Worm (Caenorhabditis elegans) whole organism, early embryonic: ENCODE data around the gene chil-22.
A peak's percentile ranks its signal among the peaks of the same experiment; 100 is the strongest.

Experiments used
- B0310.2 ChIP-seq: sonication (generic microtip); optimal IDR thresholded peaks from 2 replicates; lab custom pipeline; 2016; ENCODE audit warnings: mild to moderate bottlenecking, missing genetic modification characterization, missing compliant biosample characterization
- F13C5.2 ChIP-seq: sonication (generic microtip); optimal IDR thresholded peaks from 2 replicates; lab custom pipeline; 2017; ENCODE audit warnings: mild to moderate bottlenecking, missing genetic modification characterization, inconsistent platforms, missing compliant biosample characterization
- aly-1 ChIP-seq: sonication (generic microtip); optimal IDR thresholded peaks from 2 replicates; lab custom pipeline; 2016; ENCODE audit warnings: missing genetic modification characterization, missing compliant biosample characterization
- ama-1 ChIP-seq: fragments of 150-350 bp; optimal IDR thresholded peaks from 2 replicates; lab custom pipeline; 2014
- ceh-13 ChIP-seq: fragments of 200-800 bp; sonication (Bioruptor generic); optimal IDR thresholded peaks from 2 replicates; lab custom pipeline; 2018; ENCODE audit warnings: mild to moderate bottlenecking, missing genetic modification characterization, missing compliant biosample characterization
- ceh-36 ChIP-seq: sonication (generic microtip); optimal IDR thresholded peaks from 2 replicates; lab custom pipeline; 2016; ENCODE audit warnings: missing genetic modification characterization, inconsistent platforms, missing compliant biosample characterization
- ets-7 ChIP-seq: sonication (generic microtip); optimal IDR thresholded peaks from 2 replicates; lab custom pipeline; 2016; ENCODE audit warnings: missing genotype, missing genetic modification characterization, missing compliant biosample characterization
- flt-1 ChIP-seq: fragments of 200-800 bp; sonication (Bioruptor generic); IDR thresholded peaks from 2 replicates; pipeline ENCODE4 v1.3.6; 2022; ENCODE audit warnings: missing genetic modification characterization, missing compliant biosample characterization
- hmbx-1 ChIP-seq: sonication (generic microtip); optimal IDR thresholded peaks from 2 replicates; lab custom pipeline; 2016; ENCODE audit warnings: mild to moderate bottlenecking, missing genetic modification characterization, missing compliant biosample characterization
- hmg-4 ChIP-seq: fragments of 200-800 bp; sonication (Bioruptor generic); optimal IDR thresholded peaks from 2 replicates; lab custom pipeline; 2018; ENCODE audit warnings: mild to moderate bottlenecking, missing genetic modification characterization, missing compliant biosample characterization
- hnd-1 ChIP-seq: sonication (generic microtip); optimal IDR thresholded peaks from 2 replicates; lab custom pipeline; 2016; ENCODE audit warnings: missing genetic modification characterization, missing compliant biosample characterization
- pes-1 ChIP-seq: fragments of 200-800 bp; sonication (Bioruptor generic); IDR thresholded peaks from 2 replicates; pipeline ENCODE4 v1.3.6; 2022; ENCODE audit warnings: missing genetic modification reagents, missing genetic modification characterization, missing compliant biosample characterization
- scrt-1 ChIP-seq: fragments of 200-800 bp; sonication (Bioruptor generic); IDR thresholded peaks from 2 replicates; pipeline ENCODE4 v1.3.6; 2022; ENCODE audit warnings: missing genetic modification characterization, missing compliant biosample characterization
- sea-1 ChIP-seq: fragments of 200-800 bp; sonication (Bioruptor generic); conservative IDR thresholded peaks from 2 replicates; pipeline ENCODE4 v1.3.6; 2022; ENCODE audit warnings: missing genetic modification characterization, missing compliant biosample characterization
- tbx-11 ChIP-seq: fragments of 200-800 bp; sonication (Bioruptor generic); IDR thresholded peaks from 2 replicates; pipeline ENCODE4 v1.3.6; 2022; ENCODE audit warnings: missing genetic modification characterization, missing compliant biosample characterization
- tbx-37 ChIP-seq: fragments of 200-800 bp; sonication (Bioruptor generic); conservative IDR thresholded peaks from 2 replicates; pipeline ENCODE4 v1.3.6; 2022; ENCODE audit warnings: missing genetic modification reagents, missing genetic modification characterization, missing compliant biosample characterization
- tra-4 ChIP-seq: sonication (generic microtip); optimal IDR thresholded peaks from 2 replicates; lab custom pipeline; 2017; ENCODE audit warnings: missing genetic modification characterization, missing compliant biosample characterization

chil-22 gene

ce11 chrII:9491045-9491444 is 25.1 kb upstream of the chil-22 start:
- no peak for TF ChIP-seq pes-1 (GFP tag; lab: Robert Waterston, UW)
- TF ChIP-seq hmg-4: peak; percentile 64

ce11 chrII:9490589-9490988 is 24.6 kb upstream of the chil-22 start:
- TF ChIP-seq ets-7 (tag; lab: Kevin White, UChicago) (no peak), pes-1 (GFP tag; lab: Robert Waterston, UW) (no peak), tbx-37 (GFP tag; lab: Robert Waterston, UW) (no peak), B0310.2 (tag; lab: Kevin White, UChicago) (no peak), hnd-1 (tag; lab: Kevin White, UChicago) (no peak), flt-1 (GFP tag; lab: Robert Waterston, UW) (no peak), ceh-13 (GFP tag; lab: Kevin White, UChicago) (no peak)

- no peak for TF ChIP-seq tbx-37 (GFP tag; lab: Robert Waterston, UW)
- TF ChIP-seq hnd-1 (tag; lab: Kevin White, UChicago): no peak
- no peak for TF ChIP-seq ama-1 (lab: Kevin White, UChicago)
- TF ChIP-seq pes-1 (GFP tag; lab: Robert Waterston, UW): no peak
- TF ChIP-seq ets-7 (tag; lab: Kevin White, UChicago): no peak
Measured at ce11 chrII:9489922-9490321, 23.9 kb upstream of the chil-22 start.

- no peak for TF ChIP-seq ceh-36 (tag; lab: Kevin White, UChicago)
- TF ChIP-seq tbx-11: no peak
- TF ChIP-seq flt-1 (GFP tag; lab: Robert Waterston, UW): no peak
- TF ChIP-seq hmbx-1 (tag; lab: Kevin White, UChicago): no peak
- TF ChIP-seq tra-4: no peak
- TF ChIP-seq sea-1 (GFP tag; lab: Robert Waterston, UW): no peak
- TF ChIP-seq hmg-4: no peak
- TF ChIP-seq F13C5.2 (tag; lab: Kevin White, UChicago): no peak
Measured at ce11 chrII:9487337-9487950, 21.4 kb upstream of the chil-22 start, which contains the start of gene T19H5.4. TSS of gene T19H5.4 (minus strand) at chrII:9487387.

- TF ChIP-seq ceh-36 (tag; lab: Kevin White, UChicago): no peak
- TF ChIP-seq tbx-11: no peak
Measured at ce11 chrII:9485081-9485730, 19.2 kb upstream of the chil-22 start.

ce11 chrII:9483342-9483741 is 17.3 kb upstream of the chil-22 start:
- no peak for TF ChIP-seq ceh-36 (tag; lab: Kevin White, UChicago)
- no peak for TF ChIP-seq B0310.2 (tag; lab: Kevin White, UChicago)
- no peak for TF ChIP-seq tbx-37 (GFP tag; lab: Robert Waterston, UW)
- TF ChIP-seq aly-1 (tag; lab: Kevin White, UChicago): no peak
- no peak for TF ChIP-seq hnd-1 (tag; lab: Kevin White, UChicago)
- no peak for TF ChIP-seq tbx-11
- no peak for TF ChIP-seq scrt-1
- no peak for TF ChIP-seq tra-4
- no peak for TF ChIP-seq sea-1 (GFP tag; lab: Robert Waterston, UW)
- TF ChIP-seq pes-1 (GFP tag; lab: Robert Waterston, UW): no peak
- TF ChIP-seq ets-7 (tag; lab: Kevin White, UChicago): no peak
- no peak for TF ChIP-seq ceh-13 (GFP tag; lab: Kevin White, UChicago)
- TF ChIP-seq hmg-4: no peak
- TF ChIP-seq ama-1 (lab: Kevin White, UChicago): no peak
- no peak for TF ChIP-seq flt-1 (GFP tag; lab: Robert Waterston, UW)

- TF ChIP-seq hnd-1 (tag; lab: Kevin White, UChicago) (no peak), aly-1 (tag; lab: Kevin White, UChicago) (no peak), hmbx-1 (tag; lab: Kevin White, UChicago) (no peak)
Measured at ce11 chrII:9482529-9482928, 16.5 kb upstream of the chil-22 start.

ce11 chrII:9481427-9481826 is 15.4 kb upstream of the chil-22 start:
- no peak for TF ChIP-seq ets-7 (tag; lab: Kevin White, UChicago)
- no peak for TF ChIP-seq aly-1 (tag; lab: Kevin White, UChicago)
- no peak for TF ChIP-seq flt-1 (GFP tag; lab: Robert Waterston, UW)
- no peak for TF ChIP-seq tbx-37 (GFP tag; lab: Robert Waterston, UW)
- no peak for TF ChIP-seq ama-1 (lab: Kevin White, UChicago)
- TF ChIP-seq hnd-1 (tag; lab: Kevin White, UChicago): no peak
- no peak for TF ChIP-seq tra-4
- no peak for TF ChIP-seq F13C5.2 (tag; lab: Kevin White, UChicago)
- TF ChIP-seq tbx-11: no peak
- TF ChIP-seq hmbx-1 (tag; lab: Kevin White, UChicago): no peak
- TF ChIP-seq ceh-13 (GFP tag; lab: Kevin White, UChicago): no peak
- TF ChIP-seq sea-1 (GFP tag; lab: Robert Waterston, UW): no peak
- no peak for TF ChIP-seq scrt-1
